Worm (Caenorhabditis elegans) whole organism, L1 larva: ENCODE data around the gene dec-7.

Experiments
- elt-3 ChIP-seq, 6 experiments: fragments of 150-350 bp in 1 of 6; sonication (generic microtip); optimal IDR thresholded peaks; 2 replicates each; lab custom pipeline; 2017 to 2018; ENCODE audit warnings: missing biosample characterization in 6 of 6, missing genetic modification characterization in 6 of 6, inconsistent platforms in 1 of 6
- nhr-47 ChIP-seq: sonication (generic microtip); optimal IDR thresholded peaks from 2 replicates; lab custom pipeline; 2016; ENCODE audit warnings: mild to moderate bottlenecking, missing genetic modification characterization, moderate library complexity, missing compliant biosample characterization
- snpc-4 ChIP-seq: fragments of 150-350 bp; optimal IDR thresholded peaks from 2 replicates; lab custom pipeline; 2014; ENCODE audit warnings: missing biosample characterization, missing genetic modification characterization

DNA sequence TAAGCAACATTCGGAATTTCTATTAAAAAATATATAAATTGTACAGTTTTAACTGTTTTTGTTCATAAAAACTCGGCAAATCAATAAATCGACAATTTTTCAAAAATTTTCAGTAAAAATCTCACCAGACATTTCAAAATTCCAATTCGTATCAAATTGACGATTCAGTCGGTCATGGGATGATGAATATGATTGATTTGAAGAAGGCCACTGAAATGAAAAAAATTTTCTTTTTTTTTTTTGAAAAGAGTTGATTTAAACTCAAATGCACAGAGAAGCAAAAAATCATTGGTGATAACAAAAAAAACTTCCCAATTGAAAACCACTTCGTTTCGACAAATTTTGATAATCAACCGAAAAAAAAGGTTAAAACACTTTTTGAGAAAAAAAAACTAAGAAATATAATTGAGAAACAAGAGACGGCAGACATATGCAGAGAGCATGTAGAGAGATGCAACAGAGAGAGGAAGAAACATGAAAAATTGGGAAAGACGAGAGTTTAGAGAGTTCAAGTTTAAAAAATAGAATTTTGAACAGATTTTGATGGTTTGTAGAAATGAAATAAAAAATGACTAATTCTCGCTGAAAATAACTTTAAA, 28.4 kb upstream of the dec-7 start:
- TF ChIP-seq nhr-47 (no peak), elt-3 (tag; optimal IDR thresholded peaks at IDR 0.05; lab: Kevin White, UChicago) (no peak), snpc-4 (tag; lab: Kevin White, UChicago) (no peak)
